Worm (Caenorhabditis elegans): ENCODE results near the gene set-30.

- no peak for TF ChIP-seq snpc-4 (tag; optimal IDR thresholded peaks at IDR 0.05)
- TF ChIP-seq egl-27 (tag; optimal IDR thresholded peaks at IDR 0.05): no peak
- TF ChIP-seq R02D3.7 (tag; optimal IDR thresholded peaks at IDR 0.05): no peak
- TF ChIP-seq nhr-237 (tag; optimal IDR thresholded peaks at IDR 0.05): no peak
- no peak for TF ChIP-seq madf-5 (GFP tag; IDR thresholded peaks at IDR 0.05)
- no peak for TF ChIP-seq F26F4.8 (GFP tag; conservative IDR thresholded peaks at IDR 0.05)
- no peak for TF ChIP-seq ztf-11 (tag; optimal IDR thresholded peaks at IDR 0.05)
- TF ChIP-seq unc-39 (tag; optimal IDR thresholded peaks at IDR 0.05): no peak
- TF ChIP-seq nhr-11 (tag; optimal IDR thresholded peaks at IDR 0.05): no peak
- peak in 1 of 2 experiments; percentile 56 for TF ChIP-seq lsy-2 (tag; optimal IDR thresholded peaks at IDR 0.05)
- no peak for TF ChIP-seq Y48G9A.11 (GFP tag; IDR thresholded peaks at IDR 0.05)
Measured at ce11 chrX:4969228-4969627, 29.8 kb upstream of the set-30 start, which contains the start of gene M03F4.6.

All from whole organism, L4 larva.